Fruit fly (Drosophila melanogaster): ENCODE data around the gene CG15296.

dm6 chrX:10601479-10601921, 35.1 kb upstream of the CG15296 start:
- no peak for TF ChIP-seq Rel (GFP tag; optimal IDR thresholded peaks at IDR 0.05)
- no peak for TF ChIP-seq Rel (tag; optimal IDR thresholded peaks at IDR 0.05)
- no peak for TF ChIP-seq CG32264 (GFP tag; optimal IDR thresholded peaks at IDR 0.05)
- TF ChIP-seq rgr (GFP tag; optimal IDR thresholded peaks at IDR 0.05) = peak; percentile 44

All from whole organism, wandering third instar larva.